Worm (Caenorhabditis elegans): Measurements from ENCODE around the gene F47B8.5.

DNA sequence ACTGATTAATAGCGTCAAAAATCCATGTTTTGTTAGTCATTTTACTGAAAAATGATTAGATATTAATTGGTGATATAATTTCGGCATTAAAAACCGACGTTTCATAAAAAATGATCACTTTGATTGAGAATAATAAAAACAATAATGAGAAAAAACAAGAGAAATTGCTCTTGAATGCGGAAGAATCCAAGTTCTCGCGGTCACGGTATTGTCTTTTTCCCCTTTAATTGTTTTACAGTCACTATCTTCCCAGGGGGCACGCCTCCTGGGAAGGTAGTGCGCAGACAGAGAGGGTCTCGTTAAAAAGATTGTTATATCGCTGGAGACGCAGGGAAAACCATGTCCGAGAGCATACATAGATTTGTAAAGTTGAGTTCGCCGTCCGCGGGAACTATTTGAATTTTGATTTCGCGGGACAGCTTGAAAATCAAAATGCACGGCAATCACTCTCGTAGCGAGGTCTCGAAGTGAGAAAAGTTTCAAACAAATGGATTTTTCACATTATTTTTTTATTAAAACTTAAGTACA lies 33.9 kb downstream of the F47B8.5 start, which contains the start of gene F14D7.2:
- TF ChIP-seq fkh-10 (GFP tag; optimal IDR thresholded peaks at IDR 0.05), result no peak
- no peak for TF ChIP-seq elt-2 (tag; optimal IDR thresholded peaks at IDR 0.05)
- TF ChIP-seq lin-11 (tag; optimal IDR thresholded peaks at IDR 0.05), result no peak
- no peak for TF ChIP-seq ztf-16 (tag; optimal IDR thresholded peaks at IDR 0.05)
- TF ChIP-seq ama-1 (optimal IDR thresholded peaks at IDR 0.05), result no peak
- TF ChIP-seq Y22D7AL.16 (tag; optimal IDR thresholded peaks at IDR 0.05), result no peak
- no peak for TF ChIP-seq hlh-13 (GFP tag; optimal IDR thresholded peaks at IDR 0.05)
- TF ChIP-seq nhr-11 (tag; optimal IDR thresholded peaks at IDR 0.05), result no peak
- TF ChIP-seq ceh-14 (tag; optimal IDR thresholded peaks at IDR 0.05), result no peak
